Fruit fly (Drosophila melanogaster): ENCODE measurements around the gene CG13318.

CG13318 gene

dm6 chr3R:8820428-8820912, 48.0 kb upstream of the CG13318 start, which contains the start of gene aqz (continued):
- peak; percentile 14 for TF ChIP-seq CG12219 (GFP tag; optimal IDR thresholded peaks at IDR 0.05)
- peak; percentile 31; the same call in 1 of the 3 replicates for TF ChIP-seq HLH4C (GFP tag; IDR thresholded peaks at IDR 0.05; ENCODE audit: partially characterized antibody)
- peak; percentile 70 for TF ChIP-seq CG12391 (tag; optimal IDR thresholded peaks at IDR 0.05)
- peak; percentile 77 for TF ChIP-seq CG2120 (GFP tag; optimal IDR thresholded peaks at IDR 0.05)
- peak; percentile 54 for TF ChIP-seq CG31365 (tag; optimal IDR thresholded peaks at IDR 0.05)
- TF ChIP-seq Opbp (GFP tag; IDR thresholded peaks at IDR 0.05; ENCODE audit: partially characterized antibody): peak; percentile 79
- TF ChIP-seq lola (GFP tag; optimal IDR thresholded peaks at IDR 0.05): no peak
- TF ChIP-seq Mrtf (GFP tag; IDR thresholded peaks at IDR 0.05): no peak; the same call in 1 of the 3 replicates
- TF ChIP-seq Poxn (GFP tag; IDR thresholded peaks at IDR 0.05): no peak
- peak; percentile 71 for TF ChIP-seq CG10267 (tag; optimal IDR thresholded peaks at IDR 0.05)
- no peak for TF ChIP-seq sima (GFP tag; optimal IDR thresholded peaks at IDR 0.05)
- TF ChIP-seq ato (GFP tag; IDR thresholded peaks at IDR 0.05; ENCODE audit: partially characterized antibody): 0 out of 2 replicates have a peak, but pooled peaks have one; percentile 67
- TF ChIP-seq gcm (GFP tag; optimal IDR thresholded peaks at IDR 0.05): peak; percentile 42
- peak; percentile 72; the same call in 2 of the 3 replicates for TF ChIP-seq zfh1 (GFP tag; IDR thresholded peaks at IDR 0.05)
- peak; percentile 76 for TF ChIP-seq CTCF (GFP tag; optimal IDR thresholded peaks at IDR 0.05)
- peak; percentile 58 for TF ChIP-seq fu2 (GFP tag; optimal IDR thresholded peaks at IDR 0.05)
- TF ChIP-seq pum (GFP tag; optimal IDR thresholded peaks at IDR 0.05): peak; percentile 31
- TF ChIP-seq YL-1 (GFP tag; optimal IDR thresholded peaks at IDR 0.05): peak; percentile 89
- no peak for TF ChIP-seq pros (GFP tag; optimal IDR thresholded peaks at IDR 0.05)
- TF ChIP-seq CG4854 (GFP tag; optimal IDR thresholded peaks at IDR 0.05): peak; percentile 54
- peak; percentile 40 for TF ChIP-seq CG3281 (GFP tag; optimal IDR thresholded peaks at IDR 0.05)
- peak; percentile 46 for TF ChIP-seq twi (tag; optimal IDR thresholded peaks at IDR 0.05)
- TF ChIP-seq CG10274 (GFP tag; optimal IDR thresholded peaks at IDR 0.05): no peak
- peak; percentile 35 for TF ChIP-seq az2 (GFP tag; optimal IDR thresholded peaks at IDR 0.05)
- TF ChIP-seq CG6175 (GFP tag; IDR thresholded peaks at IDR 0.05): 0 out of 3 replicates have a peak, but pooled peaks have one; percentile 43
- no peak for TF ChIP-seq wor (GFP tag; IDR thresholded peaks at IDR 0.05)
- TF ChIP-seq CG5180 (GFP tag; optimal IDR thresholded peaks at IDR 0.05): no peak
- TF ChIP-seq Hmx (GFP tag; optimal IDR thresholded peaks at IDR 0.05): no peak
- TF ChIP-seq Gug (GFP tag; IDR thresholded peaks at IDR 0.05): peak; percentile 21; the same call in 1 of the 4 replicates
- TF ChIP-seq CG13624 (GFP tag; optimal IDR thresholded peaks at IDR 0.05): peak; percentile 88
- no peak for TF ChIP-seq tup (GFP tag; optimal IDR thresholded peaks at IDR 0.05)
- peak; percentile 53 for TF ChIP-seq Bteb2 (GFP tag; optimal IDR thresholded peaks at IDR 0.05)
- no peak for TF ChIP-seq Sox102F (GFP tag; optimal IDR thresholded peaks at IDR 0.05)
- TF ChIP-seq abd-A (tag; optimal IDR thresholded peaks at IDR 0.05): no peak
- TF ChIP-seq Nf-YB (GFP tag; optimal IDR thresholded peaks at IDR 0.05): peak; percentile 31
- peak; percentile 59 for TF ChIP-seq CG6854 (GFP tag; optimal IDR thresholded peaks at IDR 0.05)
- no peak for TF ChIP-seq Vsx1 (GFP tag; optimal IDR thresholded peaks at IDR 0.05)
- no peak for TF ChIP-seq nau (GFP tag; optimal IDR thresholded peaks at IDR 0.05)
- peak; percentile 28 for TF ChIP-seq CG12942 (GFP tag; optimal IDR thresholded peaks at IDR 0.05)
- peak; percentile 70 for TF ChIP-seq ara (GFP tag; IDR thresholded peaks at IDR 0.05)
- TF ChIP-seq repo (GFP tag; optimal IDR thresholded peaks at IDR 0.05): no peak
- no peak for TF ChIP-seq org-1 (GFP tag; optimal IDR thresholded peaks at IDR 0.05)
- TF ChIP-seq CG32772 (GFP tag; IDR thresholded peaks at IDR 0.05): no peak
- peak; percentile 70 for TF ChIP-seq kni (GFP tag; optimal IDR thresholded peaks at IDR 0.05)
- TF ChIP-seq CG15601 (tag; optimal IDR thresholded peaks at IDR 0.05): peak; percentile 66
- TF ChIP-seq CG8924 (tag; optimal IDR thresholded peaks at IDR 0.05): peak; percentile 84
- TF ChIP-seq CG4730 (GFP tag; IDR thresholded peaks at IDR 0.05): no peak
- TF ChIP-seq CG18262 (tag; optimal IDR thresholded peaks at IDR 0.05): peak; percentile 52
- peak; percentile 31 for TF ChIP-seq psq (GFP tag; optimal IDR thresholded peaks at IDR 0.05)
- TF ChIP-seq dimm (GFP tag; IDR thresholded peaks at IDR 0.05): no peak

All from whole organism, embryonic.